Worm (Caenorhabditis elegans) whole organism, L1 larva: Measurements from ENCODE around the gene skat-1.

Experiments used
- C04F5.9 ChIP-seq: sonication (generic microtip); optimal IDR thresholded peaks from 2 replicates; lab custom pipeline; 2016; ENCODE audit warnings: missing genetic modification characterization, missing compliant biosample characterization
- C16A3.4 ChIP-seq: fragments of 150-350 bp; optimal IDR thresholded peaks from 2 replicates; lab custom pipeline; 2014; ENCODE audit warnings: missing biosample characterization, missing genetic modification characterization
- aha-1 ChIP-seq: fragments of 150-350 bp; optimal IDR thresholded peaks from 2 replicates; lab custom pipeline; 2014; ENCODE audit warnings: missing biosample characterization, missing genetic modification characterization
- ama-1 ChIP-seq: fragments of 150-350 bp; optimal IDR thresholded peaks from 2 replicates; lab custom pipeline; 2014
- ceh-8 ChIP-seq: fragments of 200-800 bp; sonication (Bioruptor generic); optimal IDR thresholded peaks from 2 replicates; lab custom pipeline; 2018; ENCODE audit warnings: mild to moderate bottlenecking, missing genetic modification characterization, moderate library complexity, missing compliant biosample characterization
- ceh-82 ChIP-seq, 3 experiments: fragments of 150-350 bp in 1 of 3; sonication (generic microtip) in 2 of 3; optimal IDR thresholded peaks; 2 replicates each; lab custom pipeline; 2014 to 2017; ENCODE audit warnings: missing biosample characterization in 3 of 3, missing genetic modification characterization in 3 of 3
- ceh-90 ChIP-seq: sonication (generic microtip); optimal IDR thresholded peaks from 2 replicates; lab custom pipeline; 2016; ENCODE audit warnings: missing genetic modification characterization, missing compliant biosample characterization
- dpl-1 ChIP-seq, 3 experiments: fragments of 150-350 bp in 2 of 3; sonication (generic microtip) in 1 of 3; optimal IDR thresholded peaks; 2 replicates each; lab custom pipeline; 2014 to 2017; ENCODE audit warnings: missing biosample characterization in 3 of 3, missing genetic modification characterization in 3 of 3, missing genetic modification reagents in 3 of 3
- dsc-1 ChIP-seq: sonication (generic microtip); optimal IDR thresholded peaks from 2 replicates; lab custom pipeline; 2016; ENCODE audit warnings: mild to moderate bottlenecking, missing genetic modification characterization, missing compliant biosample characterization
- efl-3 ChIP-seq: fragments of 200-800 bp; sonication (Bioruptor generic); optimal IDR thresholded peaks from 2 replicates; lab custom pipeline; 2018; ENCODE audit warnings: mild to moderate bottlenecking, missing genetic modification characterization, missing compliant biosample characterization
- elt-2 ChIP-seq: sonication (generic microtip); optimal IDR thresholded peaks from 2 replicates; lab custom pipeline; 2016; ENCODE audit warnings: missing genetic modification characterization, mild to moderate bottlenecking, inconsistent platforms, missing compliant biosample characterization, missing genetic modification reagents
- fkh-10 ChIP-seq: sonication (generic microtip); optimal IDR thresholded peaks from 2 replicates; lab custom pipeline; 2017; ENCODE audit warnings: missing biosample characterization, missing genetic modification reagents, missing genetic modification characterization
- fkh-8 ChIP-seq: sonication (generic microtip); optimal IDR thresholded peaks from 2 replicates; lab custom pipeline; 2016; ENCODE audit warnings: mild to moderate bottlenecking, missing genetic modification characterization, missing compliant biosample characterization
- fos-1 ChIP-seq: fragments of 150-350 bp; optimal IDR thresholded peaks from 2 replicates; lab custom pipeline; 2014; ENCODE audit warnings: missing biosample characterization, missing genetic modification characterization
- irx-1 ChIP-seq: sonication (generic microtip); optimal IDR thresholded peaks from 2 replicates; lab custom pipeline; 2016; ENCODE audit warnings: missing genetic modification characterization, missing compliant biosample characterization
- jun-1 ChIP-seq: fragments of 150-350 bp; optimal IDR thresholded peaks from 2 replicates; lab custom pipeline; 2014; ENCODE audit warnings: missing biosample characterization, missing genetic modification reagents, missing genetic modification characterization
- lin-14 ChIP-seq: fragments of 200-800 bp; sonication (Bioruptor generic); optimal IDR thresholded peaks from 2 replicates; lab custom pipeline; 2018; ENCODE audit warnings: mild to moderate bottlenecking, missing genetic modification characterization, moderate library complexity, missing compliant biosample characterization
- lin-35 ChIP-seq, 2 experiments: fragments of 150-350 bp; optimal IDR thresholded peaks; 2 replicates each; lab custom pipeline; 2014; ENCODE audit warnings: missing biosample characterization in 2 of 2, missing genetic modification characterization in 2 of 2, missing genetic modification reagents in 2 of 2
- lin-39 ChIP-seq: fragments of 150-350 bp; optimal IDR thresholded peaks from 2 replicates; lab custom pipeline; 2014; ENCODE audit warnings: missing biosample characterization, missing genetic modification reagents, missing genetic modification characterization
- lir-3 ChIP-seq: sonication (generic microtip); optimal IDR thresholded peaks from 2 replicates; lab custom pipeline; 2016; ENCODE audit warnings: mild to moderate bottlenecking, missing genetic modification characterization, moderate library complexity, missing compliant biosample characterization; ENCODE audit not compliant: poor library complexity
- lsy-2 ChIP-seq, 2 experiments: fragments of 150-350 bp; optimal IDR thresholded peaks; 2 replicates each; lab custom pipeline; 2014; ENCODE audit warnings: missing biosample characterization in 2 of 2, missing genetic modification characterization in 2 of 2
- mdl-1 ChIP-seq, 2 experiments: fragments of 150-350 bp; optimal IDR thresholded peaks; 2 replicates each; lab custom pipeline; 2014 to 2017; ENCODE audit warnings: missing biosample characterization in 2 of 2, missing genetic modification characterization in 2 of 2, inconsistent platforms in 1 of 2
- nhr-19 ChIP-seq: fragments of 200-800 bp; sonication (Bioruptor generic); conservative IDR thresholded peaks from 2 replicates; pipeline ENCODE4 v1.3.6; 2022; ENCODE audit warnings: missing genetic modification characterization, missing compliant biosample characterization
- nhr-20 ChIP-seq: sonication (generic microtip); optimal IDR thresholded peaks from 2 replicates; lab custom pipeline; 2016; ENCODE audit warnings: mild to moderate bottlenecking, missing genetic modification characterization, missing compliant biosample characterization
- nhr-237 ChIP-seq: fragments of 150-350 bp; optimal IDR thresholded peaks from 2 replicates; lab custom pipeline; 2014; ENCODE audit warnings: missing biosample characterization, missing genetic modification characterization
- nhr-47 ChIP-seq: sonication (generic microtip); optimal IDR thresholded peaks from 2 replicates; lab custom pipeline; 2016; ENCODE audit warnings: mild to moderate bottlenecking, missing genetic modification characterization, moderate library complexity, missing compliant biosample characterization
- nhr-71 ChIP-seq: sonication (generic microtip); optimal IDR thresholded peaks from 2 replicates; lab custom pipeline; 2016; ENCODE audit warnings: mild to moderate bottlenecking, missing genetic modification characterization, moderate library complexity, missing compliant biosample characterization
- pax-3 ChIP-seq: fragments of 200-800 bp; sonication (Bioruptor generic); optimal IDR thresholded peaks from 2 replicates; lab custom pipeline; 2018; ENCODE audit warnings: mild to moderate bottlenecking, missing genetic modification characterization, moderate library complexity, missing compliant biosample characterization
- skn-1 ChIP-seq: fragments of 150-350 bp; optimal IDR thresholded peaks from 2 replicates; lab custom pipeline; 2014; ENCODE audit warnings: missing biosample characterization, missing genetic modification characterization
- snu-23 ChIP-seq: sonication (generic microtip); optimal IDR thresholded peaks from 2 replicates; lab custom pipeline; 2016; ENCODE audit warnings: missing genetic modification characterization, missing compliant biosample characterization
- sox-4 ChIP-seq: sonication (generic microtip); optimal IDR thresholded peaks from 2 replicates; lab custom pipeline; 2016; ENCODE audit warnings: missing genetic modification characterization, missing compliant biosample characterization
- unc-130 ChIP-seq: fragments of 150-350 bp; optimal IDR thresholded peaks from 2 replicates; lab custom pipeline; 2017; ENCODE audit warnings: missing biosample characterization, missing genetic modification characterization, inconsistent platforms
- unc-30 ChIP-seq: sonication (generic microtip); optimal IDR thresholded peaks from 2 replicates; lab custom pipeline; 2017; ENCODE audit warnings: missing biosample characterization, missing genetic modification characterization
- unc-62 ChIP-seq: fragments of 150-350 bp; optimal IDR thresholded peaks from 2 replicates; lab custom pipeline; 2014; ENCODE audit warnings: missing biosample characterization, missing genetic modification reagents, missing genetic modification characterization
- unc-86 ChIP-seq: sonication (generic microtip); optimal IDR thresholded peaks from 2 replicates; lab custom pipeline; 2016; ENCODE audit warnings: missing genetic modification characterization, missing compliant biosample characterization
- unc-98 ChIP-seq: fragments of 200-800 bp; sonication (Bioruptor generic); IDR thresholded peaks from 2 replicates; pipeline ENCODE4 v1.3.6; 2022; ENCODE audit warnings: missing genetic modification characterization, missing compliant biosample characterization
- xbp-1 ChIP-seq: sonication (generic microtip); optimal IDR thresholded peaks from 2 replicates; lab custom pipeline; 2016; ENCODE audit warnings: missing genetic modification characterization, missing compliant biosample characterization
- zag-1 ChIP-seq: fragments of 150-350 bp; optimal IDR thresholded peaks from 2 replicates; lab custom pipeline; 2014; ENCODE audit warnings: missing biosample characterization, missing genetic modification characterization
- zip-4 ChIP-seq: fragments of 200-800 bp; sonication (Bioruptor generic); optimal IDR thresholded peaks from 2 replicates; lab custom pipeline; 2018; ENCODE audit warnings: mild to moderate bottlenecking, missing genetic modification characterization, moderate library complexity, missing compliant biosample characterization
- ztf-4 ChIP-seq: fragments of 150-350 bp; optimal IDR thresholded peaks from 2 replicates; lab custom pipeline; 2014; ENCODE audit warnings: missing biosample characterization, missing genetic modification characterization

skat-1 gene

ce11 chrIII:8956146-8956646 lies 40.4 kb downstream of the skat-1 start, which contains the start of the genes ZK643.5 and ZK643.2 (continued):
- no peak for TF ChIP-seq pax-3 (tag; lab: Kevin White, UChicago)
- TF ChIP-seq jun-1 (tag; lab: Kevin White, UChicago): no peak
- TF ChIP-seq fkh-8 (tag; lab: Kevin White, UChicago): peak; percentile 27
- TF ChIP-seq C04F5.9 (tag; lab: Kevin White, UChicago): peak; percentile 44
- peak; percentile 21 for TF ChIP-seq fos-1 (tag; lab: Kevin White, UChicago)
- TF ChIP-seq xbp-1: peak; percentile 73
- TF ChIP-seq lin-35 (GFP tag; optimal IDR thresholded peaks at IDR 0.05; lab: Kevin White, UChicago): peak; percentile 76 to 90
- TF ChIP-seq nhr-47 (tag; lab: Kevin White, UChicago): peak; percentile 76
- peak; percentile 74 for TF ChIP-seq nhr-20
- peak; percentile 63 for TF ChIP-seq nhr-19
- peak; percentile 11 for TF ChIP-seq ztf-4 (tag; lab: Kevin White, UChicago)
- TF ChIP-seq skn-1 (tag; lab: Kevin White, UChicago): peak; percentile 71
- TF ChIP-seq dsc-1 (tag; lab: Kevin White, UChicago): peak; percentile 61
- peak; percentile 70 for TF ChIP-seq lin-14 (GFP tag; lab: Kevin White, UChicago)
- TF ChIP-seq irx-1: peak; percentile 8
- peak; percentile 80 for TF ChIP-seq snu-23 (GFP tag; lab: Kevin White, UChicago)
- TF ChIP-seq mdl-1 (tag; optimal IDR thresholded peaks at IDR 0.05; lab: Kevin White, UChicago): peak in 1 of 2 experiments; percentile 67

ce11 chrIII:8955536-8955935 lies 41.0 kb downstream of the skat-1 start:
- no peak for TF ChIP-seq lsy-2 (tag; optimal IDR thresholded peaks at IDR 0.05; lab: Kevin White, UChicago)
- TF ChIP-seq unc-30: no peak
- TF ChIP-seq unc-98 (GFP tag; lab: Robert Waterston, UW): no peak
- no peak for TF ChIP-seq elt-2 (tag; lab: Kevin White, UChicago)
- TF ChIP-seq C04F5.9 (tag; lab: Kevin White, UChicago): no peak
- no peak for TF ChIP-seq zag-1 (tag; lab: Kevin White, UChicago)
- TF ChIP-seq dsc-1 (tag; lab: Kevin White, UChicago): no peak
- TF ChIP-seq lin-35 (GFP tag; optimal IDR thresholded peaks at IDR 0.05; lab: Kevin White, UChicago): no peak
- no peak for TF ChIP-seq skn-1 (tag; lab: Kevin White, UChicago)
- no peak for TF ChIP-seq ceh-8 (GFP tag; lab: Kevin White, UChicago)
- no peak for TF ChIP-seq unc-86
- no peak for TF ChIP-seq fos-1 (tag; lab: Kevin White, UChicago)
- no peak for TF ChIP-seq nhr-71 (tag; lab: Kevin White, UChicago)
- TF ChIP-seq efl-3 (GFP tag; lab: Kevin White, UChicago): no peak
- TF ChIP-seq mdl-1 (tag; optimal IDR thresholded peaks at IDR 0.05; lab: Kevin White, UChicago): no peak
- no peak for TF ChIP-seq lin-39 (tag; lab: Kevin White, UChicago)
- no peak for TF ChIP-seq ama-1 (lab: Kevin White, UChicago)

DNA sequence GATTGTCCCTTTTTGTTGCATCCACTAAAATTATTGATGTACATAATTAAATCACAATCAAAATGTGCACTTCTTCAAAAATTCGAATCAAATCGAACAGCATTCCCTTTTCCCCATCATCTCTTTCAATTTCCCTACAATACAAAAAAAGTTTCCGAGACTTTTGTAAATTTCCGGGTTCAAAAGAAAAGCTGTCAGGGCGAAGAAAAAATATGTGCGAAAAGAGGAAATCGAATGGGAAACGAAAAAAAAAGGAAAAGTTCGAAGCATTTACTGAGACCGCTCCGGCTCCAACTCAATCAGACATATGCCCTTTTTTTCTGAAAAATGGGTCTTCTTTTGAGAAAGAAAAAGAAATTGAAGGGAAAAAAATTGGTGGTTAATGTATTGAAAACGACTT lies 47.4 kb downstream of the skat-1 start:
- TF ChIP-seq unc-30 (no peak), lin-14 (GFP tag; lab: Kevin White, UChicago) (peak; percentile 38), unc-130 (tag; lab: Kevin White, UChicago) (no peak), C16A3.4 (tag; lab: Kevin White, UChicago) (no peak), unc-62 (GFP tag; lab: Kevin White, UChicago) (no peak), fkh-10 (peak; percentile 51), dsc-1 (tag; lab: Kevin White, UChicago) (no peak), ceh-82 (tag; optimal IDR thresholded peaks at IDR 0.05; lab: Kevin White, UChicago) (no peak)
- TF ChIP-seq, all 84 proteins: peak for 2

DNA sequence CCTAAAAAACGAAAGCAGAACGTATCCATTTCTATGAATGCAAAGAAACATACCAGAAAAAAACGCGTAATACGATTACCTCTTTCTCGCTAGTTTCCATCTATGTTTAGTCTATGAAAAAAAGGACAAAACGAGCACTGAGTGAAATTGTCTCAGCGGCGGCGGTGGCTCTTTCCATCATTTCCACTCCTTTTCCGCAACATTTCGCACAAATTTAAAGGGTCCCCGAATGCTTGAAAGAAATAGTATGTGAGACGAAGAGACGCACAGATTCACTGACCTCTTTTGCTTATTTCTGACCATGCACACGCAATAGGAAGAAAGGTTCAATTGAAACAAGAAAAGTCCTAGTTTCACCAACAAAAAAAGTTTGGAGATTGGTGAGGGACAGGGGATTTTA lies 50.3 kb downstream of the skat-1 start:
- TF ChIP-seq unc-62 (GFP tag; lab: Kevin White, UChicago) (no peak), dpl-1 (GFP tag; optimal IDR thresholded peaks at IDR 0.05; lab: Kevin White, UChicago) (no peak), nhr-237 (tag; lab: Kevin White, UChicago) (no peak), lir-3 (tag; lab: Kevin White, UChicago) (no peak), sox-4 (tag; lab: Kevin White, UChicago) (no peak), elt-2 (tag; lab: Kevin White, UChicago) (no peak), unc-30 (no peak), ceh-90 (no peak), nhr-20 (no peak), unc-130 (tag; lab: Kevin White, UChicago) (no peak), lin-14 (GFP tag; lab: Kevin White, UChicago) (peak; percentile 62), fkh-10 (peak; percentile 49), zip-4 (GFP tag; lab: Kevin White, UChicago) (no peak), snu-23 (GFP tag; lab: Kevin White, UChicago) (no peak), aha-1 (tag; lab: Kevin White, UChicago) (no peak)
